Worm (Caenorhabditis elegans) whole organism, early embryonic: ENCODE results near the gene gmap-2.

Experiments
- ama-1 ChIP-seq: fragments of 150-350 bp; optimal IDR thresholded peaks from 2 replicates; lab custom pipeline; 2014
- ets-7 ChIP-seq: sonication (generic microtip); optimal IDR thresholded peaks from 2 replicates; lab custom pipeline; 2016; ENCODE audit warnings: missing genotype, missing genetic modification characterization, missing compliant biosample characterization
- sea-1 ChIP-seq: fragments of 200-800 bp; sonication (Bioruptor generic); conservative IDR thresholded peaks from 2 replicates; pipeline ENCODE4 v1.3.6; 2022; ENCODE audit warnings: missing genetic modification characterization, missing compliant biosample characterization
- tbx-37 ChIP-seq: fragments of 200-800 bp; sonication (Bioruptor generic); conservative IDR thresholded peaks from 2 replicates; pipeline ENCODE4 v1.3.6; 2022; ENCODE audit warnings: missing genetic modification reagents, missing genetic modification characterization, missing compliant biosample characterization
- tra-4 ChIP-seq: sonication (generic microtip); optimal IDR thresholded peaks from 2 replicates; lab custom pipeline; 2017; ENCODE audit warnings: missing genetic modification characterization, missing compliant biosample characterization

- no peak for TF ChIP-seq ets-7
- 0 out of 2 replicates have a peak, but pooled peaks have one; percentile 37 for TF ChIP-seq sea-1 (GFP tag; lab: Robert Waterston, UW)
- no peak for TF ChIP-seq ama-1 (lab: Kevin White, UChicago)
- no peak for TF ChIP-seq tbx-37 (GFP tag; lab: Robert Waterston, UW)
- TF ChIP-seq tra-4 (tag; lab: Kevin White, UChicago), result no peak
These were observed 29.5 kb downstream of the gmap-2 start for ce11 chrX:12913398-12914071.
